Fruit fly (Drosophila melanogaster) whole organism, prepupa: Measurements from ENCODE around the gene CG14961.

Experiments used
- Blimp-1 ChIP-seq: fragments of 200-800 bp; sonication (Bioruptor generic); optimal IDR thresholded peaks from 3 replicates; lab custom pipeline; 2017; ENCODE audit warnings: missing biosample characterization, missing genetic modification characterization, mild to moderate bottlenecking, moderate library complexity, missing genetic modification reagents
- CG10669 ChIP-seq: fragments of 200-800 bp; sonication (Bioruptor generic); optimal IDR thresholded peaks from 3 replicates; lab custom pipeline; 2018; ENCODE audit warnings: missing biosample characterization, mild to moderate bottlenecking, missing genetic modification characterization, moderate library complexity
- CG11902 ChIP-seq: fragments of 200-800 bp; sonication (Bioruptor generic); optimal IDR thresholded peaks from 3 replicates; lab custom pipeline; 2016; ENCODE audit warnings: missing biosample characterization, missing genetic modification characterization
- CG15336 ChIP-seq: fragments of 200-800 bp; sonication (Bioruptor generic); IDR thresholded peaks from 2 replicates; pipeline ENCODE4 v1.3.6; 2022; ENCODE audit warnings: missing biosample characterization, missing genetic modification characterization
- CG1621 ChIP-seq: fragments of 200-800 bp; sonication (Bioruptor generic); optimal IDR thresholded peaks from 3 replicates; lab custom pipeline; 2018; ENCODE audit warnings: missing biosample characterization, mild to moderate bottlenecking, missing genetic modification characterization
- CG3032 ChIP-seq: fragments of 200-800 bp; optimal IDR thresholded peaks from 2 replicates; lab custom pipeline; 2019; ENCODE audit warnings: missing biosample characterization, mild to moderate bottlenecking, missing genetic modification characterization, moderate library complexity
- CG3919 ChIP-seq: fragments of 200-800 bp; sonication (Bioruptor generic); optimal IDR thresholded peaks from 3 replicates; lab custom pipeline; 2016; ENCODE audit warnings: missing biosample characterization, missing genetic modification characterization
- CG6163 ChIP-seq: fragments of 200-800 bp; sonication (Bioruptor generic); IDR thresholded peaks from 3 replicates; pipeline ENCODE4 v1.3.6; 2022; ENCODE audit warnings: missing biosample characterization, missing genetic modification characterization
- CG6792 ChIP-seq: fragments of 200-800 bp; sonication (Bioruptor generic); optimal IDR thresholded peaks from 3 replicates; lab custom pipeline; 2016; ENCODE audit warnings: missing biosample characterization, missing genetic modification characterization
- CG7368 ChIP-seq: fragments of 200-800 bp; sonication (Bioruptor generic); optimal IDR thresholded peaks from 3 replicates; lab custom pipeline; 2016; ENCODE audit warnings: missing biosample characterization, missing genetic modification characterization
- CG8119 ChIP-seq: fragments of 200-800 bp; sonication (Bioruptor generic); IDR thresholded peaks from 3 replicates; pipeline ENCODE4 v1.3.6; 2022; ENCODE audit warnings: missing biosample characterization, missing genetic modification characterization
- CG8319 ChIP-seq: fragments of 200-800 bp; sonication (Bioruptor generic); optimal IDR thresholded peaks from 3 replicates; lab custom pipeline; 2016; ENCODE audit warnings: missing biosample characterization, missing genetic modification characterization
- CG8632 ChIP-seq: fragments of 200-800 bp; sonication (Bioruptor generic); optimal IDR thresholded peaks from 3 replicates; lab custom pipeline; 2016; ENCODE audit warnings: missing biosample characterization, missing genetic modification characterization
- CG9139 ChIP-seq: fragments of 200-800 bp; sonication (Bioruptor generic); optimal IDR thresholded peaks from 3 replicates; lab custom pipeline; 2017; ENCODE audit warnings: missing biosample characterization, mild to moderate bottlenecking, missing genetic modification characterization
- Eip75B ChIP-seq: fragments of 200-800 bp; sonication (Bioruptor generic); optimal IDR thresholded peaks from 3 replicates; lab custom pipeline; 2016; ENCODE audit warnings: missing biosample characterization, missing genetic modification characterization
- Eip78C ChIP-seq: fragments of 200-800 bp; sonication (Bioruptor generic); peaks from one replicate; lab custom pipeline; 2016; ENCODE audit warnings: missing biosample characterization, missing genetic modification characterization
- Eip93F ChIP-seq: fragments of 200-800 bp; sonication (Bioruptor generic); optimal IDR thresholded peaks from 2 replicates; lab custom pipeline; 2016; ENCODE audit warnings: missing biosample characterization, mild to moderate bottlenecking, missing genetic modification characterization
- Ets21C ChIP-seq: fragments of 200-800 bp; sonication (Bioruptor generic); optimal IDR thresholded peaks from 3 replicates; lab custom pipeline; 2016; ENCODE audit warnings: missing biosample characterization, missing genetic modification characterization
- Gug ChIP-seq: fragments of 200-800 bp; sonication (Bioruptor generic); IDR thresholded peaks from 2 replicates; pipeline ENCODE4 v1.3.6; 2022; ENCODE audit warnings: missing biosample characterization, missing genetic modification characterization
- Lpt ChIP-seq: fragments of 200-800 bp; sonication (Bioruptor generic); optimal IDR thresholded peaks from 3 replicates; lab custom pipeline; 2016; ENCODE audit warnings: missing biosample characterization, missing genetic modification characterization
- Met ChIP-seq: fragments of 200-800 bp; sonication (Bioruptor generic); optimal IDR thresholded peaks from 3 replicates; lab custom pipeline; 2016; ENCODE audit warnings: missing biosample characterization, missing genetic modification characterization
- Smox ChIP-seq: fragments of 200-800 bp; sonication (Bioruptor generic); optimal IDR thresholded peaks from 3 replicates; lab custom pipeline; 2016; ENCODE audit warnings: missing biosample characterization, missing genetic modification characterization
- achi ChIP-seq: fragments of 200-800 bp; sonication (Bioruptor generic); optimal IDR thresholded peaks from 3 replicates; lab custom pipeline; 2016; ENCODE audit warnings: missing biosample characterization, missing genetic modification characterization
- acj6 ChIP-seq: fragments of 200-800 bp; sonication (Bioruptor generic); optimal IDR thresholded peaks from 3 replicates; lab custom pipeline; 2016; ENCODE audit warnings: missing biosample characterization, missing genetic modification characterization
- cyc ChIP-seq: fragments of 200-800 bp; sonication (Bioruptor generic); optimal IDR thresholded peaks from 3 replicates; lab custom pipeline; 2016; ENCODE audit warnings: missing biosample characterization, missing genetic modification characterization
- dac ChIP-seq: fragments of 200-800 bp; sonication (Bioruptor generic); optimal IDR thresholded peaks from 2 replicates; lab custom pipeline; 2017; ENCODE audit warnings: missing biosample characterization, mild to moderate bottlenecking, missing genetic modification characterization
- dsx ChIP-seq: fragments of 200-800 bp; optimal IDR thresholded peaks from 3 replicates; lab custom pipeline; 2019; ENCODE audit warnings: missing biosample characterization, mild to moderate bottlenecking, missing genetic modification characterization, moderate library complexity; ENCODE audit not compliant: poor library complexity, severe bottlenecking
- esn ChIP-seq: fragments of 200-800 bp; sonication (Bioruptor generic); optimal IDR thresholded peaks from 2 replicates; lab custom pipeline; 2016; ENCODE audit warnings: missing biosample characterization, mild to moderate bottlenecking, missing genetic modification characterization, moderate library complexity
- fd59A ChIP-seq: fragments of 200-800 bp; sonication (Bioruptor generic); optimal IDR thresholded peaks from 2 replicates; lab custom pipeline; 2017; ENCODE audit warnings: missing biosample characterization, mild to moderate bottlenecking, missing genetic modification characterization, missing genetic modification reagents
- fd85E ChIP-seq: fragments of 200-800 bp; sonication (Bioruptor generic); optimal IDR thresholded peaks from 3 replicates; lab custom pipeline; 2016; ENCODE audit warnings: missing biosample characterization, missing genetic modification characterization
- fkh ChIP-seq: fragments of 200-800 bp; sonication (Bioruptor generic); optimal IDR thresholded peaks from 3 replicates; lab custom pipeline; 2017; ENCODE audit warnings: missing biosample characterization, mild to moderate bottlenecking, missing genetic modification characterization, moderate library complexity
- lz ChIP-seq: fragments of 200-800 bp; sonication (Bioruptor generic); optimal IDR thresholded peaks from 3 replicates; lab custom pipeline; 2016; ENCODE audit warnings: missing biosample characterization, missing genetic modification characterization
- net ChIP-seq: fragments of 200-800 bp; sonication (Bioruptor generic); optimal IDR thresholded peaks from 3 replicates; lab custom pipeline; 2016; ENCODE audit warnings: missing biosample characterization, missing genetic modification characterization
- salr ChIP-seq, 2 experiments: fragments of 200-800 bp; sonication (Bioruptor generic); optimal IDR thresholded peaks; 3 replicates each; lab custom pipeline; 2016 to 2018; ENCODE audit warnings: missing biosample characterization in 2 of 2, missing genetic modification characterization in 2 of 2, mild to moderate bottlenecking in 1 of 2
- spab ChIP-seq: fragments of 200-800 bp; sonication (Bioruptor generic); optimal IDR thresholded peaks from 2 replicates; lab custom pipeline; 2017; ENCODE audit warnings: missing biosample characterization, mild to moderate bottlenecking, missing genetic modification characterization, missing genetic modification reagents
- svp ChIP-seq: fragments of 200-800 bp; sonication (Bioruptor generic); peaks from one replicate; lab custom pipeline; 2016; ENCODE audit warnings: missing biosample characterization, missing genetic modification characterization
- topi ChIP-seq: fragments of 200-800 bp; sonication (Bioruptor generic); optimal IDR thresholded peaks from 3 replicates; lab custom pipeline; 2016; ENCODE audit warnings: missing biosample characterization, missing genetic modification characterization
- vri ChIP-seq: fragments of 200-800 bp; sonication (Bioruptor generic); optimal IDR thresholded peaks from 3 replicates; lab custom pipeline; 2016; ENCODE audit warnings: missing biosample characterization, mild to moderate bottlenecking, missing genetic modification characterization

CG14961 gene

DNA sequence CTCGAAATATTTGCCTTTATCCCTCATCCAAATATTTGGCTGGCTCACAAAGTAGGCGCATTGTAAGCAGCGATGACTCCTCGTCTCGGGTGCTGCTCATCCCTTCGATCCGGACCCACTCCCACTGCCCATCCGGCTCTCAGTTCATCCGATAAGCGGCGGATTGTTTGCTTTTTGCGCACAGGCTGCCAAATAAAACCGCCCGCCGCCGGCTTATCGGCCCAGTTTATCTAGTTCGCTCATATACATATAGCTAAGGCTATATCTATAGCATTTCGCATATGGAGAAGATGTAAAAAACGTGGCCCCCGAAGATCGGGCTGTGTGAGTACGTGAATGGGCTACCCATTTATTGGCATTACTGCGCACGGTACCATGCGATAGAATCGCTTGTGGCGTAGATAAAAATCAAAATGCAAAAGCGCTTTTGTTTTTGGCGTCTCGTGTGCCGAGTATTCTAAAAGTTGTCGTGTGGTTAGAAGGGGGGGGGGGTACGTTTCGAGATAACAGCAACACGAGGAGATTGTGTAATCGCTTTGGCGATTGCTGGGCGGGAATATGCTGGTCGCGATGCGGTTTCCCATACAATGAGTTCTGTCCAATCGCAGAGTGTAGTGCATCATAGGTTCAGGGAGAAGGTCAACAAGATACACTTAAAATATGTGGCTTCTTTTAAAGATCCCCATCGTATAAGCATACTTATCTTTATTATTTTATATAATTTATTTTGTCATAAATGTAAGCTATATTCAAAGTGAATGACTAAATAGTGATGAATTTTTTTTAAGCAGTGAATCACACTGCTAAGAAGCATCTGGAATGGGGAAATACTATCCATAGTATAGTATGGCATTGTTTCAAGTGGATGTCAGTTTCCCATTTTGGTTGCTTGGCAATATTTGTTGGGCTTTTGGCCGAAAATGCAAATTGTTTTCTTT, 20.9 kb upstream of the CG14961 start:
- TF ChIP-seq Eip78C (GFP tag; lab: Kevin White, UChicago) (peak; percentile 44), vri (peak; percentile 96), Blimp-1 (GFP tag; lab: Kevin White, UChicago) (no peak), CG8632 (no peak), esn (GFP tag; lab: Kevin White, UChicago) (no peak), fkh (GFP tag; lab: Kevin White, UChicago) (peak; percentile 58), svp (peak; percentile 80), salr (GFP tag; optimal IDR thresholded peaks at IDR 0.05; lab: Kevin White, UChicago) (no peak)

DNA sequence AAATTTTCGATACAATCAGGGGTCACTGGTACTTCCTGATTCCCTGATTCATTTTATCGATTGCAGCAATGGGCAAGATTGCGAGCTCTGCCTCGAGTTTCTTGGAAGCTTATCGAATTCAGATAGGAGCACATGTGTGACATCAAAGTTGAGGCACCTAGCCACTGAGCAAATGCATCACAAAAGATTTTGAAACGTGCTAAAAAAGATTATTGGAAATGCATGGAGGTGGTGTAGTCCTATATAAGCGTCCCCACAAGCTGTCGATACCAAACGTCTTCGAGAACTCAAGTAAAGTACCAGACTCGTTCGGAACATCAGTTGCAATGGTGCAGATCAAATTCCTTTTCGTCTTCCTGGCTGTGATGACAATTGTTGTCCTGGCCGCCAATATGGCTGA, 15.8 kb upstream of the CG14961 start, which contains the start of gene Drsl2:
Gene Drsl2 (plus strand): TSS at position 301 of the 400 bp plus-strand sequence.
- peak; percentile 3 for TF ChIP-seq lz (GFP tag; lab: Kevin White, UChicago)
- no peak for TF ChIP-seq fd85E
- no peak for TF ChIP-seq Ets21C (GFP tag; lab: Kevin White, UChicago)
- no peak for TF ChIP-seq Eip93F (GFP tag; lab: Kevin White, UChicago)
- no peak for TF ChIP-seq CG8632
- no peak for TF ChIP-seq topi (GFP tag; lab: Kevin White, UChicago)
- TF ChIP-seq esn (GFP tag; lab: Kevin White, UChicago), result peak; percentile 23
- no peak for TF ChIP-seq dac (GFP tag; lab: Kevin White, UChicago)

DNA sequence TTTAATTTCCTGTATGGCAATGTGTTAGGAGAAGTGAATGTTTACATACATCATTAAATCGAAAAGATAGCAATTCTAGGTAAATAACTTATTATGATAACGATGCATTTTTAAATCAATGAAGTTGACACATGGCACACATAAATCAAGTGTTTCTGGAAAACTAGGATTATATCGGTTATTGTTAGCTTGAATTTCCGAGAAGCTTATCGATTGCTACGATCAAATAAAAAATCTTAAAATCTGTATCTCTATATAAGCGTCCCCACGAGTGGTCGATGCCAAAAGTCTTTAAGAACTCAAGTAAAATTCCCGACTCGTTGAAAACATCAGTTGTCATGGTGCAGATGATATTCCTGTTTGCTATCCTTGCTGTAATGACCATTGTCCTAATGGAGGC, 15.2 kb upstream of the CG14961 start, which contains the start of gene Drsl3:
Gene Drsl3 (plus strand): TSS at position 301 of the 400 bp plus-strand sequence.
- TF ChIP-seq CG15336 (GFP tag; lab: Robert Waterston, UW) (no peak), fd59A (GFP tag; lab: Kevin White, UChicago) (no peak), CG10669 (GFP tag; lab: Kevin White, UChicago) (no peak), CG6792 (no peak), CG11902 (no peak), Eip93F (GFP tag; lab: Kevin White, UChicago) (no peak), Eip75B (GFP tag; lab: Kevin White, UChicago) (no peak), CG6163 (GFP tag; lab: Robert Waterston, UW) (no peak), Gug (GFP tag; lab: Robert Waterston, UW) (no peak), dsx (no peak), Blimp-1 (GFP tag; lab: Kevin White, UChicago) (no peak), vri (no peak), CG3032 (tag; lab: Kevin White, UChicago) (no peak), CG1621 (tag; lab: Kevin White, UChicago) (no peak), fkh (GFP tag; lab: Kevin White, UChicago) (no peak), Lpt (no peak), CG7368 (GFP tag; lab: Kevin White, UChicago) (no peak)

DNA sequence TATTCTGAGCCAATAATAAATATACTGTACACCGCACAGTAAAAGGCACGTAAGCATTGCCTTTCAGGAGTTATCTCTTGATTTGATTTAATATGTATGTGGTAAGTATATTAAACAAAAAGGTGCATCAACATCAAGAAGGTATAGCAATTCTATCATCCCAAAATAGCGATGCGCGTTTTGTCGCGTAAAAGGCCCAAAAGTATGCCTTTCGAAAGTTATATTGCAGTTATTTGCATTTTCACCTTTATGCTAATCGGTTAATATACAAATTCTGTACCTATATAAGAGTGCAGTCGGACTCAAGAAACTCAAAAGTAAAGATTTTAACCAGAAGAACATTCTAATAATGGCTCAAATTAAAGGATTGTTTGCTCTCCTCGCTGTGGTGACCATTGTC, 14.6 kb upstream of the CG14961 start, which contains the start of gene Drsl4:
Gene Drsl4 (plus strand): TSS at position 333 of the 400 bp plus-strand sequence.
- TF ChIP-seq CG8319 (GFP tag; lab: Kevin White, UChicago), result no peak
- TF ChIP-seq svp, result peak; percentile 81

DNA sequence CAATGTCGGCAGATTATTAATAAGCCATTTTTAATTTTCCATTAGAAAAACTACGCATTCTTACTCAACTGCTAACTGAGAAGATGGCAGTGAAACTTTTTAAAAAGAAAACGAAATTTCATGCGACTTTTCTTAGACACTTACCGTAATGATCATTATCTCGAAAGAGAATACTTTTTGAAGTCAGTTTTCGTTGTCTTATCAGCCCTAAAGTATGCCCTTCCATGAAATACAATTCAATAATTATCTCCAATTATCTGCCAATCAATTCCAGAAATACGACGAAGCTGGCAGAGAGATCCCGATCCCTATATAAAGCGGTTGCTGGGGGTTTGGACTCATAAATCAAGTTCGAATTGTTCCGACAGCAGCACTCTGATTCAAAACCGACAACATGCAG, 13.4 kb upstream of the CG14961 start, which contains the start of gene Drsl5:
Gene Drsl5 (plus strand): TSS at position 341 of the 400 bp plus-strand sequence.
- TF ChIP-seq svp, result peak; percentile 74
- no peak for TF ChIP-seq CG15336 (GFP tag; lab: Robert Waterston, UW)

DNA sequence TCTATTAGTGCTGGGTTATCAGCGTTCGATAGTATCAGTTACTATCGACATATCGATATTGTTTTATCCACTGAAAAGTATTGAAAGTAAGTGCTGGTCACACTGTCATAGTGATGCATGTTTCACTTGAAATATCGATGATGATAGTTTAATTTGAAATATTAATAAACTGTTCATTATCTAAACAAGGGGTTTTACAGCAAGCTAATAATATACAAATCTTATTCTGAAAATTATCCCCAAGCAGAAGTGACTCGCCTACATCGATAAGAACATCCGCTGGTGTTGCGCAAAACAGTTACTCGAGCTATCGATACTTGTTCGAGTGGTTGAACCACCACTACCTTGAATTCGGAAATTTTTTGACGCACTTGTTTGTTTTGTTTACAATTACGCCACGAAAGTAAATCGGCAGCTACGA, 10.6 kb upstream of the CG14961 start, which contains the start of the genes PIG-C, CG12016 and Dpm2:
Gene PIG-C (minus strand): TSS at position 10 of the 421 bp plus-strand sequence.
Gene CG12016 (plus strand): TSS at position 333 of the 421 bp plus-strand sequence.
Gene Dpm2 (plus strand): TSS at position 333 of the 421 bp plus-strand sequence.
- TF ChIP-seq CG3919 (GFP tag; lab: Kevin White, UChicago), result no peak
- TF ChIP-seq spab (GFP tag; lab: Kevin White, UChicago), result no peak
- peak; percentile 63 for TF ChIP-seq acj6 (GFP tag; lab: Kevin White, UChicago)
- peak; percentile 26 for TF ChIP-seq dac (GFP tag; lab: Kevin White, UChicago)
- peak; percentile 45 for TF ChIP-seq CG11902
- peak; percentile 23 for TF ChIP-seq dsx
- peak; percentile 71 for TF ChIP-seq Met (GFP tag; lab: Kevin White, UChicago)
- TF ChIP-seq net (GFP tag; lab: Kevin White, UChicago), result no peak
- peak; percentile 10 for TF ChIP-seq CG8319 (GFP tag; lab: Kevin White, UChicago)
- TF ChIP-seq CG9139 (GFP tag; lab: Kevin White, UChicago), result no peak
- peak; percentile 77 for TF ChIP-seq esn (GFP tag; lab: Kevin White, UChicago)
- TF ChIP-seq achi, result peak; percentile 36
- TF ChIP-seq svp, result peak; percentile 79
- TF ChIP-seq CG7368 (GFP tag; lab: Kevin White, UChicago), result no peak
- TF ChIP-seq salr (GFP tag; optimal IDR thresholded peaks at IDR 0.05; lab: Kevin White, UChicago), result peak in 1 of 2 experiments; percentile 33
- TF ChIP-seq cyc (GFP tag; lab: Kevin White, UChicago), result peak; percentile 70
- TF ChIP-seq CG8119 (GFP tag; lab: Robert Waterston, UW), result no peak
- peak; percentile 65 for TF ChIP-seq Ets21C (GFP tag; lab: Kevin White, UChicago)
- TF ChIP-seq Eip78C (GFP tag; lab: Kevin White, UChicago), result peak; percentile 87
- no peak for TF ChIP-seq Smox (GFP tag; lab: Kevin White, UChicago)
